Worm (Caenorhabditis elegans) whole organism, young adult: ENCODE results near the gene Y7A5A.24.

ENCODE experiments used
- B0261.1 ChIP-seq: sonication (generic microtip); optimal IDR thresholded peaks from 2 replicates; lab custom pipeline; 2016; ENCODE audit warnings: mild to moderate bottlenecking, missing genetic modification characterization, moderate library complexity, missing compliant biosample characterization
- B0336.3 ChIP-seq: fragments of 200-800 bp; sonication (Bioruptor generic); IDR thresholded peaks from 2 replicates; pipeline ENCODE4 v1.3.6; 2022; ENCODE audit warnings: missing genetic modification characterization, missing compliant biosample characterization
- F37B4.10 ChIP-seq: fragments of 200-800 bp; sonication (Bioruptor generic); IDR thresholded peaks from 2 replicates; pipeline ENCODE4 v1.3.6; 2022; ENCODE audit warnings: missing genetic modification characterization, missing compliant biosample characterization
- F39B2.1 ChIP-seq: fragments of 200-800 bp; sonication (Bioruptor generic); IDR thresholded peaks from 2 replicates; pipeline ENCODE4 v1.3.6; 2022; ENCODE audit warnings: missing genetic modification reagents, missing genetic modification characterization, missing compliant biosample characterization
- F49E8.2 ChIP-seq: sonication (generic microtip); optimal IDR thresholded peaks from 3 replicates; lab custom pipeline; 2017; ENCODE audit warnings: missing genetic modification characterization, mild to moderate bottlenecking, missing compliant biosample characterization, antibody characterized with exemption, moderate library complexity; ENCODE audit not compliant: insufficient read depth
- F55B11.4 ChIP-seq: sonication (generic microtip); optimal IDR thresholded peaks from 2 replicates; lab custom pipeline; 2016; ENCODE audit warnings: missing compliant biosample characterization, missing genetic modification characterization, borderline replicate concordance; ENCODE audit not compliant: insufficient read depth
- T07F8.4 ChIP-seq: sonication (generic microtip); optimal IDR thresholded peaks from 2 replicates; lab custom pipeline; 2016; ENCODE audit warnings: mild to moderate bottlenecking, missing genetic modification characterization, moderate library complexity, missing compliant biosample characterization
- Y53F4B.3 ChIP-seq: fragments of 200-800 bp; sonication (Bioruptor generic); IDR thresholded peaks from 2 replicates; pipeline ENCODE4 v1.3.6; 2022; ENCODE audit warnings: missing genetic modification reagents, missing genetic modification characterization, missing compliant biosample characterization
- Y67H2A.10 ChIP-seq: fragments of 200-800 bp; sonication (Bioruptor generic); conservative IDR thresholded peaks from 2 replicates; pipeline ENCODE4 v1.3.6; 2022; ENCODE audit warnings: missing genetic modification reagents, missing genetic modification characterization, missing compliant biosample characterization
- Y95B8A.8 ChIP-seq: fragments of 200-800 bp; sonication (Bioruptor generic); IDR thresholded peaks from 2 replicates; pipeline ENCODE4 v1.3.6; 2022; ENCODE audit warnings: missing genetic modification reagents, missing genetic modification characterization, missing compliant biosample characterization
- ZK185.1 ChIP-seq: sonication (generic microtip); optimal IDR thresholded peaks from 2 replicates; lab custom pipeline; 2016; ENCODE audit warnings: mild to moderate bottlenecking, missing genetic modification characterization, missing compliant biosample characterization; ENCODE audit not compliant: poor library complexity, severe bottlenecking
- akir-1 ChIP-seq: fragments of 200-800 bp; sonication (Bioruptor generic); optimal IDR thresholded peaks from 2 replicates; lab custom pipeline; 2018; ENCODE audit warnings: mild to moderate bottlenecking, missing genetic modification characterization, moderate library complexity, missing compliant biosample characterization
- attf-5 ChIP-seq: fragments of 200-800 bp; sonication (Bioruptor generic); optimal IDR thresholded peaks from 2 replicates; lab custom pipeline; 2018; ENCODE audit warnings: mild to moderate bottlenecking, missing genetic modification characterization, missing compliant biosample characterization
- attf-6 ChIP-seq: fragments of 200-800 bp; sonication (Bioruptor generic); IDR thresholded peaks from 2 replicates; pipeline ENCODE4 v1.3.6; 2022; ENCODE audit warnings: missing genetic modification reagents, missing genetic modification characterization, missing compliant biosample characterization
- ceh-100 ChIP-seq: fragments of 200-800 bp; sonication (Bioruptor generic); IDR thresholded peaks from 2 replicates; pipeline ENCODE4 v1.3.6; 2022; ENCODE audit warnings: missing genetic modification reagents, missing genetic modification characterization, missing compliant biosample characterization
- ceh-27 ChIP-seq: fragments of 200-800 bp; sonication (Bioruptor generic); optimal IDR thresholded peaks from 2 replicates; lab custom pipeline; 2018; ENCODE audit warnings: mild to moderate bottlenecking, missing genetic modification characterization, moderate library complexity, missing compliant biosample characterization
- ceh-40 ChIP-seq: fragments of 200-800 bp; sonication (Bioruptor generic); IDR thresholded peaks from 2 replicates; pipeline ENCODE4 v1.3.6; 2022; ENCODE audit warnings: missing genetic modification characterization, missing compliant biosample characterization
- ceh-58 ChIP-seq: fragments of 200-800 bp; sonication (Bioruptor generic); IDR thresholded peaks from 2 replicates; pipeline ENCODE4 v1.3.6; 2022; ENCODE audit warnings: missing genetic modification characterization, missing compliant biosample characterization
- die-1 ChIP-seq: sonication (generic microtip); optimal IDR thresholded peaks from 2 replicates; lab custom pipeline; 2016; ENCODE audit warnings: missing genotype, mild to moderate bottlenecking, missing genetic modification characterization, missing compliant biosample characterization
- dpff-1 ChIP-seq: sonication (generic microtip); optimal IDR thresholded peaks from 2 replicates; lab custom pipeline; 2017; ENCODE audit warnings: mild to moderate bottlenecking, missing genetic modification characterization, missing compliant biosample characterization
- egl-44 ChIP-seq: fragments of 200-800 bp; sonication (Bioruptor generic); IDR thresholded peaks from 2 replicates; pipeline ENCODE4 v1.3.6; 2022; ENCODE audit warnings: missing genetic modification reagents, missing genetic modification characterization, missing compliant biosample characterization
- hlh-26 ChIP-seq: fragments of 200-800 bp; sonication (Bioruptor generic); conservative IDR thresholded peaks from 2 replicates; pipeline ENCODE4 v1.3.6; 2022; ENCODE audit warnings: missing genetic modification reagents, missing genetic modification characterization, missing compliant biosample characterization
- let-607 ChIP-seq, 2 experiments: fragments of 200-800 bp in 1 of 2; sonication (Bioruptor generic) in 1 of 2; sonication (generic microtip) in 1 of 2; optimal IDR thresholded peaks; 2 replicates each; lab custom pipeline; 2016 to 2018; ENCODE audit warnings: mild to moderate bottlenecking in 2 of 2, missing compliant biosample characterization in 2 of 2, missing genetic modification characterization in 2 of 2, moderate library complexity in 2 of 2, missing genotype in 1 of 2
- lin-26 ChIP-seq: fragments of 200-800 bp; sonication (Bioruptor generic); IDR thresholded peaks from 2 replicates; pipeline ENCODE4 v1.3.6; 2022; ENCODE audit warnings: missing genetic modification reagents, missing genetic modification characterization, missing compliant biosample characterization
- lin-40 ChIP-seq: sonication (generic microtip); optimal IDR thresholded peaks from 2 replicates; lab custom pipeline; 2016; ENCODE audit warnings: missing genetic modification characterization, mild to moderate bottlenecking, missing compliant biosample characterization, missing genotype, missing genetic modification reagents
- madf-6 ChIP-seq: fragments of 200-800 bp; sonication (Bioruptor generic); IDR thresholded peaks from 2 replicates; pipeline ENCODE4 v1.3.6; 2022; ENCODE audit warnings: missing genetic modification reagents, missing genetic modification characterization, missing compliant biosample characterization
- mcd-1 ChIP-seq: fragments of 200-800 bp; sonication (Bioruptor generic); IDR thresholded peaks from 2 replicates; pipeline ENCODE4 v1.3.6; 2022; ENCODE audit warnings: missing genetic modification reagents, missing genetic modification characterization, missing compliant biosample characterization
- nfya-1 ChIP-seq: sonication (generic microtip); optimal IDR thresholded peaks from 2 replicates; lab custom pipeline; 2017; ENCODE audit warnings: antibody characterized with exemption, missing compliant biosample characterization, missing genetic modification characterization, borderline replicate concordance; ENCODE audit not compliant: insufficient read depth
- nhr-27 ChIP-seq: fragments of 200-800 bp; sonication (Bioruptor generic); optimal IDR thresholded peaks from 2 replicates; lab custom pipeline; 2018; ENCODE audit warnings: mild to moderate bottlenecking, missing genetic modification characterization, moderate library complexity, missing compliant biosample characterization
- nhr-80 ChIP-seq: sonication (generic microtip); optimal IDR thresholded peaks from 2 replicates; lab custom pipeline; 2016; ENCODE audit warnings: missing genetic modification characterization, missing compliant biosample characterization
- nhr-90 ChIP-seq: sonication (generic microtip); optimal IDR thresholded peaks from 2 replicates; lab custom pipeline; 2016; ENCODE audit warnings: missing genotype, mild to moderate bottlenecking, missing genetic modification characterization, missing compliant biosample characterization
- pbrm-1 ChIP-seq: fragments of 200-800 bp; sonication (Bioruptor generic); IDR thresholded peaks from 2 replicates; pipeline ENCODE4 v1.3.6; 2022; ENCODE audit warnings: missing genetic modification reagents, missing genetic modification characterization, missing compliant biosample characterization
- pha-4 ChIP-seq: fragments of 150-350 bp; sonication (generic microtip); optimal IDR thresholded peaks from 2 replicates; lab custom pipeline; 2014; ENCODE audit warnings: missing biosample characterization, missing genetic modification reagents, missing genetic modification characterization
- rec-8 ChIP-seq, 2 experiments: sonication (generic microtip); optimal IDR thresholded peaks; 2 replicates each; lab custom pipeline; 2016; ENCODE audit warnings: mild to moderate bottlenecking in 2 of 2, missing genetic modification characterization in 2 of 2, missing genetic modification reagents in 2 of 2, missing genotype in 2 of 2, missing biosample characterization in 1 of 2, missing compliant biosample characterization in 1 of 2, moderate library complexity in 1 of 2
- repo-1 ChIP-seq: sonication (generic microtip); optimal IDR thresholded peaks from 2 replicates; lab custom pipeline; 2017; ENCODE audit warnings: mild to moderate bottlenecking, missing genetic modification characterization, missing compliant biosample characterization
- snpc-1.3 ChIP-seq: sonication (generic microtip); optimal IDR thresholded peaks from 2 replicates; lab custom pipeline; 2017; ENCODE audit warnings: missing genetic modification characterization, mild to moderate bottlenecking, missing compliant biosample characterization, antibody characterized with exemption, moderate library complexity, missing genotype, missing genetic modification reagents; ENCODE audit not compliant: insufficient read depth
- snpc-3.4 ChIP-seq: sonication (generic microtip); optimal IDR thresholded peaks from 2 replicates; lab custom pipeline; 2017; ENCODE audit warnings: missing genetic modification characterization, mild to moderate bottlenecking, missing compliant biosample characterization, antibody characterized with exemption, moderate library complexity, missing genotype, missing genetic modification reagents
- tbp1 ChIP-seq: fragments of 200-800 bp; sonication (Bioruptor generic); optimal IDR thresholded peaks from 2 replicates; lab custom pipeline; 2018; ENCODE audit warnings: mild to moderate bottlenecking, missing genetic modification characterization, missing compliant biosample characterization
- unc-62 ChIP-seq: fragments of 150-350 bp; optimal IDR thresholded peaks from 2 replicates; lab custom pipeline; 2014; ENCODE audit warnings: missing biosample characterization, missing genetic modification reagents, missing genetic modification characterization
- xnd-1 ChIP-seq: sonication (generic microtip); optimal IDR thresholded peaks from 2 replicates; lab custom pipeline; 2016; ENCODE audit warnings: missing genotype, missing genetic modification reagents, missing genetic modification characterization, missing compliant biosample characterization
- zfh-2 ChIP-seq: fragments of 200-800 bp; sonication (Bioruptor generic); conservative IDR thresholded peaks from 2 replicates; pipeline ENCODE4 v1.3.6; 2022; ENCODE audit warnings: missing genetic modification reagents, missing genetic modification characterization, missing compliant biosample characterization
- zim-3 ChIP-seq: sonication (generic microtip); optimal IDR thresholded peaks from 2 replicates; lab custom pipeline; 2017; ENCODE audit warnings: mild to moderate bottlenecking, missing genetic modification characterization, moderate library complexity, missing compliant biosample characterization
- ztf-18 ChIP-seq: sonication (generic microtip); optimal IDR thresholded peaks from 2 replicates; lab custom pipeline; 2016; ENCODE audit warnings: missing genotype, mild to moderate bottlenecking, missing genetic modification characterization, missing compliant biosample characterization
- ztf-26 ChIP-seq: sonication (generic microtip); optimal IDR thresholded peaks from 2 replicates; lab custom pipeline; 2017; ENCODE audit warnings: missing genetic modification characterization, missing compliant biosample characterization
- ztf-3 ChIP-seq: fragments of 200-800 bp; sonication (Bioruptor generic); optimal IDR thresholded peaks from 2 replicates; lab custom pipeline; 2018; ENCODE audit warnings: mild to moderate bottlenecking, missing genetic modification characterization, missing compliant biosample characterization

Y7A5A.24 gene

DNA sequence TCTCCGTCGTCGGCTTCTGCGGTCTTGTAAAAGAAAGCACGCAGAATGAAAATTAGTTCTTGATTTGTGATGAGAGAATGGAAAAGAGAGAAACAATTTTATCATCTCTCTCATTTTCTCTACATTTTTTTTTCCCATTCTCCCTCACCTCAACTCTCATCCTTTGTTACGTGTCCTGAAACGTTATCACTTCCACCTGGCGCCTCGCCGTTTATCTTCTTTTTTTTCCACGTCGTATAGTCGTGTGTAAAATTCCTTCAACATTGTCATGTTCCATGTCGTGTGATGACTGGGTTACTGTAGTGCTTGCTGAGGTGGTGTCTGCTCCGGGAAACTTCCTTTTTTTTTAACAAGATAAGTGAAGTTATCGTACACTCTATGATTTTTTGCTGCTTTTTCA lies 2.4 kb downstream of the Y7A5A.24 start (continued):
- no peak for TF ChIP-seq dpff-1 (tag; lab: Kevin White, UChicago)

DNA sequence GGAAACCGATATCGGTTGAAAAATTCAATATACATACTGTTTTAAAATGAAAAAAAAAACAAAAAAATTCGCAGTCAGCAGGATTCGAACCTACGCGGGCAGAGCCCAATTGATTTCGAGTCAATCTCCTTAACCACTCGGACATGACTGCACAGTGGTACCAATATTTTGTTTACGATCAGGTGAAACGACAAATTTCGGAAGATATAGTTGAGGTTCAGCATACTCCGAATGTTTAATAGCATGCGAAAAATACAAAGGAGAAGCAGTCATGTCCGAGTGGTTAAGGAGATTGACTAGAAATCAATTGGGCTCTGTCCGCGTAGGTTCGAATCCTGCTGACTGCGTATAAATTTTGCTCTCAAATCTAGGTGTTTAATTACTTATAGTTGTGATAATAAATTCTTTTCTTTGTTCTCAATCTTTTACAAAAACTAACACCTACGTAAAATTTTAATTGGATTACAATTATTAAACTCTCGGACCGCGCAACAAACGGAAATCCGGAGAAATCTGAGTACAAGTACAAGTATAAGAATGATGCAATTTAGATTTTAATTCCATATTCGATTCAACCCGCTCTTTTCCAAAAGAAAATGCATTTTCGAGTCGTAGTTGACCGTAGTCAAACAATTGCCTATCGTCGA lies 8.5 kb downstream of the Y7A5A.24 start, which contains the start of gene Y7A5A.13:
Y7A5A.13 (plus strand) TSS at position 597 of the 647 bp plus-strand sequence.
- no peak for TF ChIP-seq nhr-27
- peak; percentile 58 for TF ChIP-seq nhr-90 (tag; lab: Kevin White, UChicago)
- no peak for TF ChIP-seq lin-40 (tag; lab: Kevin White, UChicago)
- peak; percentile 62; the same call in 1 of the 2 replicates for TF ChIP-seq ceh-40 (GFP tag; lab: Robert Waterston, UW)
- no peak for TF ChIP-seq unc-62 (GFP tag; lab: Kevin White, UChicago)
- no peak for TF ChIP-seq Y95B8A.8 (GFP tag; lab: Robert Waterston, UW)
- TF ChIP-seq egl-44 = peak; percentile 41; the same call in 1 of the 2 replicates
- peak; percentile 45; the same call in 1 of the 2 replicates for TF ChIP-seq madf-6 (GFP tag; lab: Robert Waterston, UW)
- TF ChIP-seq snpc-3.4 (tag; lab: Kevin White, UChicago) = peak; percentile 21
- TF ChIP-seq zim-3 (tag; lab: Kevin White, UChicago) = peak; percentile 15
- no peak for TF ChIP-seq B0336.3 (GFP tag; lab: Robert Waterston, UW)
- TF ChIP-seq ceh-100 = no peak
- TF ChIP-seq ztf-18 (tag; lab: Kevin White, UChicago) = peak; percentile 38
- peak; percentile 82 for TF ChIP-seq lin-26 (GFP tag; lab: Robert Waterston, UW)
- no peak for TF ChIP-seq Y67H2A.10
- 0 out of 2 replicates have a peak, but pooled peaks have one; percentile 35 for TF ChIP-seq attf-6 (GFP tag; lab: Robert Waterston, UW)
- peak; percentile 13 for TF ChIP-seq T07F8.4 (tag; lab: Kevin White, UChicago)
- TF ChIP-seq F37B4.10 = no peak
- TF ChIP-seq nhr-80 (tag; lab: Kevin White, UChicago) = peak; percentile 14
- peak; percentile 21 for TF ChIP-seq attf-5 (GFP tag; lab: Kevin White, UChicago)
- no peak for TF ChIP-seq ceh-58 (GFP tag; lab: Robert Waterston, UW)
- TF ChIP-seq zfh-2 (GFP tag; lab: Robert Waterston, UW) = no peak
- peak; percentile 28 to 49 for TF ChIP-seq rec-8 (tag; optimal IDR thresholded peaks at IDR 0.05; lab: Kevin White, UChicago)
- TF ChIP-seq snpc-1.3 (tag; lab: Kevin White, UChicago) = peak; percentile 21
- TF ChIP-seq tbp1 (GFP tag; lab: Kevin White, UChicago) = peak; percentile 90
- no peak for TF ChIP-seq nfya-1
- TF ChIP-seq ztf-3 (GFP tag; lab: Kevin White, UChicago) = no peak
- no peak for TF ChIP-seq F49E8.2 (tag; lab: Kevin White, UChicago)
- no peak for TF ChIP-seq F39B2.1 (GFP tag; lab: Robert Waterston, UW)
- peak in 1 of 2 experiments; percentile 52 for TF ChIP-seq let-607 (tag; optimal IDR thresholded peaks at IDR 0.05; lab: Kevin White, UChicago)
- peak; percentile 88 for TF ChIP-seq B0261.1
- peak; percentile 78 for TF ChIP-seq die-1 (tag; lab: Kevin White, UChicago)
- no peak for TF ChIP-seq pha-4 (tag; lab: Kevin White, UChicago)
- no peak for TF ChIP-seq xnd-1 (tag; lab: Kevin White, UChicago)
- TF ChIP-seq mcd-1 (GFP tag; lab: Robert Waterston, UW) = peak; percentile 33; the same call in 1 of the 2 replicates
- peak; percentile 74 for TF ChIP-seq pbrm-1 (GFP tag; lab: Robert Waterston, UW)
- TF ChIP-seq akir-1 (GFP tag; lab: Kevin White, UChicago) = no peak
- TF ChIP-seq repo-1 (tag; lab: Kevin White, UChicago) = no peak
- peak; percentile 21 for TF ChIP-seq ceh-27 (GFP tag; lab: Kevin White, UChicago)
- peak; percentile 60 for TF ChIP-seq ZK185.1 (tag; lab: Kevin White, UChicago)
- TF ChIP-seq Y53F4B.3 (GFP tag; lab: Robert Waterston, UW) = no peak
- peak; percentile 32 for TF ChIP-seq ztf-26
- TF ChIP-seq hlh-26 (GFP tag; lab: Robert Waterston, UW) = no peak
- no peak for TF ChIP-seq F55B11.4 (tag; lab: Kevin White, UChicago)
